Worm (Caenorhabditis elegans) whole organism, young adult: ENCODE results near the gene somi-1.

Experiments used
- B0336.3 ChIP-seq: fragments of 200-800 bp; sonication (Bioruptor generic); IDR thresholded peaks from 2 replicates; pipeline ENCODE4 v1.3.6; 2022; ENCODE audit warnings: missing genetic modification characterization, missing compliant biosample characterization
- C17E4.6 ChIP-seq: fragments of 200-800 bp; sonication (Bioruptor generic); IDR thresholded peaks from 2 replicates; pipeline ENCODE4 v1.3.6; 2022; ENCODE audit warnings: missing genetic modification reagents, missing genetic modification characterization, missing compliant biosample characterization
- F33H1.4 ChIP-seq: fragments of 200-800 bp; sonication (Bioruptor generic); IDR thresholded peaks from 2 replicates; pipeline ENCODE4 v1.3.6; 2022; ENCODE audit warnings: missing genetic modification reagents, missing genetic modification characterization, missing compliant biosample characterization
- F37B4.10 ChIP-seq: fragments of 200-800 bp; sonication (Bioruptor generic); IDR thresholded peaks from 2 replicates; pipeline ENCODE4 v1.3.6; 2022; ENCODE audit warnings: missing genetic modification characterization, missing compliant biosample characterization
- F39B2.1 ChIP-seq: fragments of 200-800 bp; sonication (Bioruptor generic); IDR thresholded peaks from 2 replicates; pipeline ENCODE4 v1.3.6; 2022; ENCODE audit warnings: missing genetic modification reagents, missing genetic modification characterization, missing compliant biosample characterization
- F52B5.7 ChIP-seq: sonication (generic microtip); optimal IDR thresholded peaks from 2 replicates; lab custom pipeline; 2016; ENCODE audit warnings: mild to moderate bottlenecking, missing genetic modification characterization, missing compliant biosample characterization
- F57C9.4 ChIP-seq: sonication (generic microtip); optimal IDR thresholded peaks from 2 replicates; lab custom pipeline; 2017; ENCODE audit warnings: mild to moderate bottlenecking, missing genetic modification characterization, missing compliant biosample characterization
- T07F8.4 ChIP-seq: sonication (generic microtip); optimal IDR thresholded peaks from 2 replicates; lab custom pipeline; 2016; ENCODE audit warnings: mild to moderate bottlenecking, missing genetic modification characterization, moderate library complexity, missing compliant biosample characterization
- Y53F4B.3 ChIP-seq: fragments of 200-800 bp; sonication (Bioruptor generic); IDR thresholded peaks from 2 replicates; pipeline ENCODE4 v1.3.6; 2022; ENCODE audit warnings: missing genetic modification reagents, missing genetic modification characterization, missing compliant biosample characterization
- Y53G8AR.9 ChIP-seq: fragments of 200-800 bp; sonication (Bioruptor generic); conservative IDR thresholded peaks from 2 replicates; pipeline ENCODE4 v1.3.6; 2022; ENCODE audit warnings: missing genetic modification reagents, missing genetic modification characterization, missing compliant biosample characterization
- Y79H2A.3 ChIP-seq: fragments of 200-800 bp; sonication (Bioruptor generic); conservative IDR thresholded peaks from 2 replicates; pipeline ENCODE4 v1.3.6; 2022; ENCODE audit warnings: missing genetic modification reagents, missing genetic modification characterization, missing compliant biosample characterization
- Y95B8A.8 ChIP-seq: fragments of 200-800 bp; sonication (Bioruptor generic); IDR thresholded peaks from 2 replicates; pipeline ENCODE4 v1.3.6; 2022; ENCODE audit warnings: missing genetic modification reagents, missing genetic modification characterization, missing compliant biosample characterization
- akir-1 ChIP-seq: fragments of 200-800 bp; sonication (Bioruptor generic); optimal IDR thresholded peaks from 2 replicates; lab custom pipeline; 2018; ENCODE audit warnings: mild to moderate bottlenecking, missing genetic modification characterization, moderate library complexity, missing compliant biosample characterization
- atf-7 ChIP-seq: sonication (generic microtip); optimal IDR thresholded peaks from 2 replicates; lab custom pipeline; 2017; ENCODE audit warnings: mild to moderate bottlenecking, missing genetic modification characterization, missing compliant biosample characterization
- attf-6 ChIP-seq: fragments of 200-800 bp; sonication (Bioruptor generic); IDR thresholded peaks from 2 replicates; pipeline ENCODE4 v1.3.6; 2022; ENCODE audit warnings: missing genetic modification reagents, missing genetic modification characterization, missing compliant biosample characterization
- bed-2 ChIP-seq: fragments of 200-800 bp; sonication (Bioruptor generic); IDR thresholded peaks from 2 replicates; pipeline ENCODE4 v1.3.6; 2022; ENCODE audit warnings: missing genetic modification reagents, missing genetic modification characterization, missing compliant biosample characterization
- cebp-2 ChIP-seq: fragments of 200-800 bp; sonication (Bioruptor generic); IDR thresholded peaks from 2 replicates; pipeline ENCODE4 v1.3.6; 2022; ENCODE audit warnings: missing genetic modification characterization, missing compliant biosample characterization
- ceh-27 ChIP-seq: fragments of 200-800 bp; sonication (Bioruptor generic); optimal IDR thresholded peaks from 2 replicates; lab custom pipeline; 2018; ENCODE audit warnings: mild to moderate bottlenecking, missing genetic modification characterization, moderate library complexity, missing compliant biosample characterization
- ceh-40 ChIP-seq: fragments of 200-800 bp; sonication (Bioruptor generic); IDR thresholded peaks from 2 replicates; pipeline ENCODE4 v1.3.6; 2022; ENCODE audit warnings: missing genetic modification characterization, missing compliant biosample characterization
- ceh-58 ChIP-seq: fragments of 200-800 bp; sonication (Bioruptor generic); IDR thresholded peaks from 2 replicates; pipeline ENCODE4 v1.3.6; 2022; ENCODE audit warnings: missing genetic modification characterization, missing compliant biosample characterization
- die-1 ChIP-seq: sonication (generic microtip); optimal IDR thresholded peaks from 2 replicates; lab custom pipeline; 2016; ENCODE audit warnings: missing genotype, mild to moderate bottlenecking, missing genetic modification characterization, missing compliant biosample characterization
- dox-1 ChIP-seq: fragments of 200-800 bp; sonication (Bioruptor generic); IDR thresholded peaks from 2 replicates; pipeline ENCODE4 v1.3.6; 2022; ENCODE audit warnings: missing genetic modification reagents, missing genetic modification characterization, missing compliant biosample characterization
- efl-1 ChIP-seq: fragments of 150-350 bp; optimal IDR thresholded peaks from 2 replicates; lab custom pipeline; 2014; ENCODE audit warnings: missing biosample characterization, missing genetic modification reagents, missing genetic modification characterization
- gei-17 ChIP-seq: fragments of 200-800 bp; sonication (Bioruptor generic); optimal IDR thresholded peaks from 2 replicates; lab custom pipeline; 2018; ENCODE audit warnings: mild to moderate bottlenecking, missing genetic modification characterization, missing compliant biosample characterization
- hlh-12 ChIP-seq: sonication (generic microtip); optimal IDR thresholded peaks from 2 replicates; lab custom pipeline; 2016; ENCODE audit warnings: missing genetic modification characterization, missing compliant biosample characterization
- hlh-26 ChIP-seq: fragments of 200-800 bp; sonication (Bioruptor generic); conservative IDR thresholded peaks from 2 replicates; pipeline ENCODE4 v1.3.6; 2022; ENCODE audit warnings: missing genetic modification reagents, missing genetic modification characterization, missing compliant biosample characterization
- hmg-1.2 ChIP-seq: fragments of 200-800 bp; sonication (Bioruptor generic); IDR thresholded peaks from 2 replicates; pipeline ENCODE4 v1.3.6; 2022; ENCODE audit warnings: missing genetic modification reagents, missing genetic modification characterization, missing compliant biosample characterization
- hrde-1 ChIP-seq: sonication (generic microtip); optimal IDR thresholded peaks from 2 replicates; lab custom pipeline; 2016; ENCODE audit warnings: missing genetic modification characterization, mild to moderate bottlenecking, missing compliant biosample characterization, moderate library complexity, missing genotype, missing genetic modification reagents, borderline replicate concordance
- lin-40 ChIP-seq: sonication (generic microtip); optimal IDR thresholded peaks from 2 replicates; lab custom pipeline; 2016; ENCODE audit warnings: missing genetic modification characterization, mild to moderate bottlenecking, missing compliant biosample characterization, missing genotype, missing genetic modification reagents
- lin-54 ChIP-seq: fragments of 200-800 bp; sonication (Bioruptor generic); optimal IDR thresholded peaks from 2 replicates; lab custom pipeline; 2018; ENCODE audit warnings: mild to moderate bottlenecking, missing genetic modification characterization, missing compliant biosample characterization
- lir-1 ChIP-seq: fragments of 200-800 bp; sonication (Bioruptor generic); conservative IDR thresholded peaks from 2 replicates; pipeline ENCODE4 v1.3.6; 2022; ENCODE audit warnings: missing genetic modification reagents, missing genetic modification characterization, missing compliant biosample characterization
- madf-10 ChIP-seq: sonication (generic microtip); optimal IDR thresholded peaks from 2 replicates; lab custom pipeline; 2016; ENCODE audit warnings: mild to moderate bottlenecking, missing genetic modification characterization, missing compliant biosample characterization
- madf-8 ChIP-seq: fragments of 200-800 bp; sonication (Bioruptor generic); conservative IDR thresholded peaks from 2 replicates; pipeline ENCODE4 v1.3.6; 2022; ENCODE audit warnings: missing genetic modification reagents, missing genetic modification characterization, missing compliant biosample characterization
- mes-4 ChIP-seq: sonication (generic microtip); optimal IDR thresholded peaks from 2 replicates; lab custom pipeline; 2016; ENCODE audit warnings: missing genotype, missing genetic modification characterization, missing compliant biosample characterization
- nfyb-1 ChIP-seq: fragments of 200-800 bp; sonication (Bioruptor generic); IDR thresholded peaks from 2 replicates; pipeline ENCODE4 v1.3.6; 2022; ENCODE audit warnings: missing genetic modification reagents, missing genetic modification characterization, missing compliant biosample characterization
- nhr-179 ChIP-seq: sonication (generic microtip); optimal IDR thresholded peaks from 2 replicates; lab custom pipeline; 2016; ENCODE audit warnings: mild to moderate bottlenecking, missing genetic modification characterization, missing compliant biosample characterization
- pha-4 ChIP-seq: fragments of 150-350 bp; sonication (generic microtip); optimal IDR thresholded peaks from 2 replicates; lab custom pipeline; 2014; ENCODE audit warnings: missing biosample characterization, missing genetic modification reagents, missing genetic modification characterization
- rec-8 ChIP-seq, 2 experiments: sonication (generic microtip); optimal IDR thresholded peaks; 2 replicates each; lab custom pipeline; 2016; ENCODE audit warnings: mild to moderate bottlenecking in 2 of 2, missing genetic modification characterization in 2 of 2, missing genetic modification reagents in 2 of 2, missing genotype in 2 of 2, missing biosample characterization in 1 of 2, missing compliant biosample characterization in 1 of 2, moderate library complexity in 1 of 2
- sea-2 ChIP-seq: fragments of 200-800 bp; sonication (Bioruptor generic); IDR thresholded peaks from 2 replicates; pipeline ENCODE4 v1.3.6; 2022; ENCODE audit warnings: missing genetic modification characterization, missing compliant biosample characterization
- snpc-1.1 ChIP-seq: sonication (generic microtip); optimal IDR thresholded peaks from 2 replicates; lab custom pipeline; 2017; ENCODE audit warnings: missing genetic modification characterization, mild to moderate bottlenecking, missing compliant biosample characterization, antibody characterized with exemption, moderate library complexity, missing genotype, missing genetic modification reagents; ENCODE audit not compliant: insufficient read depth
- snpc-3.4 ChIP-seq: sonication (generic microtip); optimal IDR thresholded peaks from 2 replicates; lab custom pipeline; 2017; ENCODE audit warnings: missing genetic modification characterization, mild to moderate bottlenecking, missing compliant biosample characterization, antibody characterized with exemption, moderate library complexity, missing genotype, missing genetic modification reagents

somi-1 gene

ce11 chrV:13389454-13389853, 1.7 kb downstream of the somi-1 start:
- TF ChIP-seq lir-1 (no peak), F57C9.4 (tag; lab: Kevin White, UChicago) (no peak), hrde-1 (no peak), lin-54 (GFP tag; lab: Kevin White, UChicago) (no peak), Y95B8A.8 (GFP tag; lab: Robert Waterston, UW) (no peak), rec-8 (tag; optimal IDR thresholded peaks at IDR 0.05; lab: Kevin White, UChicago) (no peak), bed-2 (no peak), snpc-1.1 (no peak), madf-8 (GFP tag; lab: Robert Waterston, UW) (no peak), cebp-2 (GFP tag; lab: Robert Waterston, UW) (no peak), nhr-179 (no peak), ceh-58 (GFP tag; lab: Robert Waterston, UW) (no peak), attf-6 (no peak), B0336.3 (GFP tag; lab: Robert Waterston, UW) (no peak), mes-4 (tag; lab: Kevin White, UChicago) (no peak), pha-4 (no peak), ceh-27 (GFP tag; lab: Kevin White, UChicago) (no peak), Y53G8AR.9 (GFP tag; lab: Robert Waterston, UW) (no peak)
- TF ChIP-seq, all 124 proteins: peak for 0

ce11 chrV:13388961-13389360, 2.2 kb downstream of the somi-1 start:
- TF ChIP-seq die-1 (tag; lab: Kevin White, UChicago) (no peak), lin-54 (GFP tag; lab: Kevin White, UChicago) (no peak), snpc-1.1 (no peak), Y53G8AR.9 (GFP tag; lab: Robert Waterston, UW) (no peak), hmg-1.2 (GFP tag; lab: Robert Waterston, UW) (no peak), snpc-3.4 (tag; lab: Kevin White, UChicago) (no peak), sea-2 (no peak), F33H1.4 (no peak), gei-17 (GFP tag; lab: Kevin White, UChicago) (no peak), efl-1 (GFP tag; lab: Kevin White, UChicago) (no peak), C17E4.6 (GFP tag; lab: Robert Waterston, UW) (no peak), pha-4 (no peak)

ce11 chrV:13387472-13387871, 3.7 kb downstream of the somi-1 start:
- no peak for TF ChIP-seq ceh-40 (GFP tag; lab: Robert Waterston, UW)
- TF ChIP-seq hlh-26 (GFP tag; lab: Robert Waterston, UW), result no peak
- no peak for TF ChIP-seq F37B4.10 (GFP tag; lab: Robert Waterston, UW)
- no peak for TF ChIP-seq Y79H2A.3 (GFP tag; lab: Robert Waterston, UW)
- no peak for TF ChIP-seq Y53F4B.3 (GFP tag; lab: Robert Waterston, UW)
- no peak for TF ChIP-seq F39B2.1 (GFP tag; lab: Robert Waterston, UW)
- no peak for TF ChIP-seq B0336.3 (GFP tag; lab: Robert Waterston, UW)
- no peak for TF ChIP-seq Y95B8A.8 (GFP tag; lab: Robert Waterston, UW)
- no peak for TF ChIP-seq atf-7 (tag; lab: Kevin White, UChicago)
- no peak for TF ChIP-seq Y53G8AR.9 (GFP tag; lab: Robert Waterston, UW)
- TF ChIP-seq dox-1, result no peak
- TF ChIP-seq F52B5.7, result no peak
- TF ChIP-seq hlh-12 (tag; lab: Kevin White, UChicago), result no peak
- no peak for TF ChIP-seq madf-10
- TF ChIP-seq lin-40 (tag; lab: Kevin White, UChicago), result no peak
- no peak for TF ChIP-seq T07F8.4
- no peak for TF ChIP-seq mes-4 (tag; lab: Kevin White, UChicago)
- TF ChIP-seq nfyb-1 (GFP tag; lab: Robert Waterston, UW), result no peak
- TF ChIP-seq akir-1, result no peak
